Worm (Caenorhabditis elegans) whole organism, L4 larva: ENCODE data around the gene srz-83.

Experiments
- F10B5.3 ChIP-seq: sonication (generic microtip); optimal IDR thresholded peaks from 2 replicates; lab custom pipeline; 2016; ENCODE audit warnings: mild to moderate bottlenecking, missing genetic modification characterization, missing compliant biosample characterization
- F26F4.8 ChIP-seq: fragments of 200-800 bp; sonication (Bioruptor generic); conservative IDR thresholded peaks from 2 replicates; pipeline ENCODE4 v1.3.6; 2022; ENCODE audit warnings: missing genetic modification characterization, missing compliant biosample characterization
- R02D3.7 ChIP-seq: fragments of 150-350 bp; sonication (generic microtip); optimal IDR thresholded peaks from 3 replicates; lab custom pipeline; 2014; ENCODE audit warnings: missing biosample characterization, missing genetic modification characterization
- Y105C5A.15 ChIP-seq: fragments of 200-800 bp; sonication (Bioruptor generic); IDR thresholded peaks from 2 replicates; pipeline ENCODE4 v1.3.6; 2022; ENCODE audit warnings: missing genetic modification characterization, missing compliant biosample characterization
- Y5F2A.4 ChIP-seq: fragments of 200-800 bp; sonication (Bioruptor generic); optimal IDR thresholded peaks from 2 replicates; lab custom pipeline; 2018; ENCODE audit warnings: mild to moderate bottlenecking, missing genetic modification characterization, missing compliant biosample characterization
- ZK337.2 ChIP-seq: fragments of 200-800 bp; sonication (Bioruptor generic); IDR thresholded peaks from 2 replicates; pipeline ENCODE4 v1.3.6; 2022; ENCODE audit warnings: missing genetic modification reagents, missing genetic modification characterization, missing compliant biosample characterization
- ZK546.5 ChIP-seq, 2 experiments: sonication (generic microtip); optimal IDR thresholded peaks; 2 replicates each; lab custom pipeline; 2017; ENCODE audit warnings: missing biosample characterization in 2 of 2, missing genetic modification characterization in 2 of 2
- aly-2 ChIP-seq: sonication (generic microtip); optimal IDR thresholded peaks from 2 replicates; lab custom pipeline; 2018; ENCODE audit warnings: missing biosample characterization, missing genetic modification characterization
- ceh-28 ChIP-seq: fragments of 150-350 bp; optimal IDR thresholded peaks from 2 replicates; lab custom pipeline; 2014; ENCODE audit warnings: missing biosample characterization, missing genetic modification reagents, missing genetic modification characterization
- ceh-32 ChIP-seq: sonication (generic microtip); optimal IDR thresholded peaks from 2 replicates; lab custom pipeline; 2016; ENCODE audit warnings: mild to moderate bottlenecking, missing genetic modification characterization, missing compliant biosample characterization; ENCODE audit not compliant: poor library complexity
- cey-2 ChIP-seq: sonication (generic microtip); optimal IDR thresholded peaks from 3 replicates; lab custom pipeline; 2017; ENCODE audit warnings: missing genetic modification characterization, mild to moderate bottlenecking, missing compliant biosample characterization, antibody characterized with exemption, borderline replicate concordance; ENCODE audit not compliant: insufficient read depth
- ctbp-1 ChIP-seq: fragments of 200-800 bp; sonication (Bioruptor generic); IDR thresholded peaks from 2 replicates; pipeline ENCODE4 v1.3.6; 2022; ENCODE audit warnings: missing genetic modification reagents, missing genetic modification characterization, missing compliant biosample characterization
- daf-12 ChIP-seq: fragments of 150-350 bp; optimal IDR thresholded peaks from 2 replicates; lab custom pipeline; 2014; ENCODE audit warnings: missing biosample characterization, missing genetic modification reagents, missing genetic modification characterization
- daf-16 ChIP-seq, 3 experiments: sonication (generic microtip); optimal IDR thresholded peaks; 2 replicates each; lab custom pipeline; 2016 to 2017; ENCODE audit warnings: missing genetic modification characterization in 3 of 3, missing genetic modification reagents in 3 of 3, mild to moderate bottlenecking in 2 of 3, missing compliant biosample characterization in 2 of 3, missing biosample characterization in 1 of 3, moderate library complexity in 1 of 3
- daf-19 ChIP-seq: fragments of 200-800 bp; sonication (Bioruptor generic); conservative IDR thresholded peaks from 2 replicates; pipeline ENCODE4 v1.3.6; 2022; ENCODE audit warnings: missing genetic modification characterization, missing compliant biosample characterization
- egl-27 ChIP-seq: sonication (generic microtip); optimal IDR thresholded peaks from 3 replicates; lab custom pipeline; 2017; ENCODE audit warnings: missing biosample characterization, missing genetic modification reagents, missing genetic modification characterization
- egl-43 ChIP-seq: fragments of 200-800 bp; sonication (Bioruptor generic); IDR thresholded peaks from 2 replicates; pipeline ENCODE4 v1.3.6; 2022; ENCODE audit warnings: missing genetic modification reagents, missing genetic modification characterization, missing compliant biosample characterization
- fkh-10 ChIP-seq: fragments of 150-350 bp; optimal IDR thresholded peaks from 2 replicates; lab custom pipeline; 2014; ENCODE audit warnings: missing biosample characterization, missing genetic modification reagents, missing genetic modification characterization
- gei-8 ChIP-seq: fragments of 200-800 bp; sonication (Bioruptor generic); optimal IDR thresholded peaks from 2 replicates; lab custom pipeline; 2018; ENCODE audit warnings: mild to moderate bottlenecking, missing genetic modification characterization, missing compliant biosample characterization
- hmg-1.1 ChIP-seq: fragments of 200-800 bp; sonication (Bioruptor generic); IDR thresholded peaks from 2 replicates; pipeline ENCODE4 v1.3.6; 2022; ENCODE audit warnings: missing genetic modification reagents, missing genetic modification characterization, missing compliant biosample characterization
- jun-1 ChIP-seq: fragments of 150-350 bp; optimal IDR thresholded peaks from 2 replicates; lab custom pipeline; 2014; ENCODE audit warnings: missing biosample characterization, missing genetic modification reagents, missing genetic modification characterization
- lim-7 ChIP-seq: fragments of 200-800 bp; sonication (Bioruptor generic); IDR thresholded peaks from 2 replicates; pipeline ENCODE4 v1.3.6; 2022; ENCODE audit warnings: missing genetic modification characterization, missing compliant biosample characterization
- lin-1 ChIP-seq: fragments of 200-800 bp; sonication (Bioruptor generic); IDR thresholded peaks from 2 replicates; pipeline ENCODE4 v1.3.6; 2022; ENCODE audit warnings: missing genetic modification reagents, missing genetic modification characterization, missing compliant biosample characterization
- lin-13 ChIP-seq: fragments of 150-350 bp; optimal IDR thresholded peaks from 2 replicates; lab custom pipeline; 2014; ENCODE audit warnings: missing biosample characterization, missing genetic modification reagents, missing genetic modification characterization
- lin-15B ChIP-seq: fragments of 150-350 bp; sonication (generic microtip); optimal IDR thresholded peaks from 3 replicates; lab custom pipeline; 2014; ENCODE audit warnings: missing biosample characterization, missing genetic modification characterization
- lin-29 ChIP-seq: fragments of 200-800 bp; sonication (Bioruptor generic); IDR thresholded peaks from 2 replicates; pipeline ENCODE4 v1.3.6; 2022; ENCODE audit warnings: missing genetic modification reagents, missing genetic modification characterization, missing compliant biosample characterization
- lin-38 ChIP-seq: fragments of 200-800 bp; sonication (Bioruptor generic); IDR thresholded peaks from 2 replicates; pipeline ENCODE4 v1.3.6; 2022; ENCODE audit warnings: missing genetic modification reagents, missing genetic modification characterization, missing compliant biosample characterization
- lir-3 ChIP-seq: sonication (generic microtip); optimal IDR thresholded peaks from 2 replicates; lab custom pipeline; 2016; ENCODE audit warnings: mild to moderate bottlenecking, missing genetic modification characterization, missing compliant biosample characterization
- lsy-2 ChIP-seq, 2 experiments: fragments of 150-350 bp in 1 of 2; sonication (generic microtip) in 1 of 2; optimal IDR thresholded peaks; 2 replicates each; lab custom pipeline; 2014 to 2017; ENCODE audit warnings: missing biosample characterization in 2 of 2, missing genetic modification characterization in 2 of 2
- madf-9 ChIP-seq: fragments of 200-800 bp; sonication (Bioruptor generic); conservative IDR thresholded peaks from 2 replicates; pipeline ENCODE4 v1.3.6; 2022; ENCODE audit warnings: missing genetic modification reagents, missing genetic modification characterization, missing compliant biosample characterization
- mes-2 ChIP-seq: sonication (generic microtip); optimal IDR thresholded peaks from 2 replicates; lab custom pipeline; 2016; ENCODE audit warnings: missing genotype, mild to moderate bottlenecking, missing genetic modification characterization, missing compliant biosample characterization; ENCODE audit not compliant: poor library complexity, severe bottlenecking
- mxl-2 ChIP-seq: fragments of 200-800 bp; sonication (Bioruptor generic); conservative IDR thresholded peaks from 2 replicates; pipeline ENCODE4 v1.3.6; 2022; ENCODE audit warnings: missing genetic modification reagents, missing genetic modification characterization, missing compliant biosample characterization
- nhr-10 ChIP-seq: fragments of 150-350 bp; optimal IDR thresholded peaks from 2 replicates; lab custom pipeline; 2014; ENCODE audit warnings: missing biosample characterization, missing genetic modification characterization
- nhr-102 ChIP-seq: sonication (generic microtip); optimal IDR thresholded peaks from 2 replicates; lab custom pipeline; 2016; ENCODE audit warnings: mild to moderate bottlenecking, missing genetic modification characterization, moderate library complexity, missing compliant biosample characterization
- nhr-111 ChIP-seq: fragments of 200-800 bp; sonication (Bioruptor generic); optimal IDR thresholded peaks from 2 replicates; lab custom pipeline; 2018; ENCODE audit warnings: mild to moderate bottlenecking, missing genetic modification characterization, missing compliant biosample characterization
- nhr-42 ChIP-seq: fragments of 200-800 bp; sonication (Bioruptor generic); IDR thresholded peaks from 2 replicates; pipeline ENCODE4 v1.3.6; 2022; ENCODE audit warnings: missing genetic modification characterization, missing compliant biosample characterization
- nhr-6 ChIP-seq: fragments of 150-350 bp; optimal IDR thresholded peaks from 2 replicates; lab custom pipeline; 2014; ENCODE audit warnings: missing biosample characterization, missing genetic modification characterization
- pqm-1 ChIP-seq: sonication (generic microtip); optimal IDR thresholded peaks from 2 replicates; lab custom pipeline; 2017; ENCODE audit warnings: missing biosample characterization, missing genetic modification characterization
- set-16 ChIP-seq: fragments of 200-800 bp; sonication (Bioruptor generic); IDR thresholded peaks from 2 replicates; pipeline ENCODE4 v1.3.6; 2022; ENCODE audit warnings: missing genetic modification reagents, missing genetic modification characterization, missing compliant biosample characterization
- snpc-1.2 ChIP-seq: fragments of 200-800 bp; sonication (Bioruptor generic); IDR thresholded peaks from 2 replicates; pipeline ENCODE4 v1.3.6; 2022; ENCODE audit warnings: missing genetic modification reagents, missing genetic modification characterization, missing compliant biosample characterization
- tag-97 ChIP-seq: fragments of 200-800 bp; sonication (Bioruptor generic); IDR thresholded peaks from 2 replicates; pipeline ENCODE4 v1.3.6; 2022; ENCODE audit warnings: missing genetic modification characterization, missing compliant biosample characterization
- zag-1 ChIP-seq: fragments of 150-350 bp; optimal IDR thresholded peaks from 2 replicates; lab custom pipeline; 2014; ENCODE audit warnings: missing biosample characterization, missing genetic modification characterization
- zip-2 ChIP-seq: fragments of 150-350 bp; optimal IDR thresholded peaks from 2 replicates; lab custom pipeline; 2014; ENCODE audit warnings: missing biosample characterization, missing genetic modification characterization
- ztf-11 ChIP-seq: fragments of 150-350 bp; optimal IDR thresholded peaks from 2 replicates; lab custom pipeline; 2014; ENCODE audit warnings: missing biosample characterization, missing genetic modification characterization

Gene srz-83

ce11 chrIV:3520957-3521356, 16.7 kb downstream of the srz-83 start (continued):
- TF ChIP-seq lin-29 (no peak), lim-7 (no peak), daf-19 (GFP tag; lab: Robert Waterston, UW) (no peak), nhr-6 (tag; lab: Kevin White, UChicago) (no peak), ctbp-1 (GFP tag; lab: Robert Waterston, UW) (peak; percentile 40; the same call in 1 of the 2 replicates), lsy-2 (tag; optimal IDR thresholded peaks at IDR 0.05; lab: Kevin White, UChicago) (peak in 1 of 2 experiments; percentile 8), set-16 (peak; percentile 16; the same call in 1 of the 2 replicates), aly-2 (tag; lab: Kevin White, UChicago) (no peak), ZK546.5 (tag; optimal IDR thresholded peaks at IDR 0.05; lab: Kevin White, UChicago) (no peak), jun-1 (tag; lab: Kevin White, UChicago) (no peak), egl-27 (no peak), cey-2 (tag; lab: Kevin White, UChicago) (no peak), nhr-102 (no peak)

ce11 chrIV:3521710-3522109, 17.5 kb downstream of the srz-83 start:
- TF ChIP-seq tag-97, result no peak
- peak; percentile 12; the same call in 1 of the 2 replicates for TF ChIP-seq set-16

ce11 chrIV:3523419-3523818, 19.2 kb downstream of the srz-83 start:
- TF ChIP-seq ztf-11 (tag; lab: Kevin White, UChicago) (no peak), daf-16 (GFP tag; optimal IDR thresholded peaks at IDR 0.05; lab: Kevin White, UChicago) (no peak), daf-16 (tag; optimal IDR thresholded peaks at IDR 0.05; lab: Kevin White, UChicago) (no peak), nhr-102 (no peak), snpc-1.2 (GFP tag; lab: Robert Waterston, UW) (no peak), daf-19 (GFP tag; lab: Robert Waterston, UW) (no peak), set-16 (peak; percentile 88), daf-12 (tag; lab: Kevin White, UChicago) (no peak), nhr-10 (tag; lab: Kevin White, UChicago) (no peak)

ce11 chrIV:3524584-3525020, 20.4 kb downstream of the srz-83 start:
- peak; percentile 32 for TF ChIP-seq zip-2 (tag; lab: Kevin White, UChicago)
- no peak for TF ChIP-seq F10B5.3 (tag; lab: Kevin White, UChicago)
- TF ChIP-seq lin-15B, result no peak
- TF ChIP-seq mes-2 (tag; lab: Kevin White, UChicago), result peak; percentile 74
- no peak for TF ChIP-seq pqm-1 (tag; lab: Kevin White, UChicago)
- no peak for TF ChIP-seq lin-29
- TF ChIP-seq nhr-111 (GFP tag; lab: Kevin White, UChicago), result peak; percentile 75
- TF ChIP-seq jun-1 (tag; lab: Kevin White, UChicago), result no peak
- TF ChIP-seq lin-38, result peak; percentile 81
- TF ChIP-seq egl-43 (GFP tag; lab: Robert Waterston, UW), result peak; percentile 86
- no peak for TF ChIP-seq ceh-32 (tag; lab: Kevin White, UChicago)
- peak; percentile 72; the same call in 1 of the 2 replicates for TF ChIP-seq F26F4.8 (GFP tag; lab: Robert Waterston, UW)
- TF ChIP-seq ZK546.5 (tag; optimal IDR thresholded peaks at IDR 0.05; lab: Kevin White, UChicago), result no peak
- TF ChIP-seq lir-3, result peak; percentile 7
- peak; percentile 78 for TF ChIP-seq mxl-2 (GFP tag; lab: Robert Waterston, UW)
- peak; percentile 29 for TF ChIP-seq lin-13 (GFP tag; lab: Kevin White, UChicago)
- no peak for TF ChIP-seq nhr-42 (GFP tag; lab: Robert Waterston, UW)
- TF ChIP-seq zag-1 (tag; lab: Kevin White, UChicago), result no peak
- TF ChIP-seq hmg-1.1 (GFP tag; lab: Robert Waterston, UW), result peak; percentile 82
- TF ChIP-seq Y5F2A.4, result peak; percentile 36
- no peak for TF ChIP-seq egl-27
- peak; percentile 82; the same call in 1 of the 2 replicates for TF ChIP-seq Y105C5A.15 (GFP tag; lab: Robert Waterston, UW)
- TF ChIP-seq R02D3.7 (tag; lab: Kevin White, UChicago), result no peak
- TF ChIP-seq nhr-6 (tag; lab: Kevin White, UChicago), result peak; percentile 42
- TF ChIP-seq madf-9 (GFP tag; lab: Robert Waterston, UW), result peak; percentile 79
- peak; percentile 67 for TF ChIP-seq set-16
- peak; percentile 67; the same call in 1 of the 2 replicates for TF ChIP-seq ZK337.2
- TF ChIP-seq nhr-10 (tag; lab: Kevin White, UChicago), result no peak
- TF ChIP-seq fkh-10 (GFP tag; lab: Kevin White, UChicago), result no peak
- no peak for TF ChIP-seq ceh-28 (tag; lab: Kevin White, UChicago)
- peak; percentile 73; the same call in 1 of the 2 replicates for TF ChIP-seq lin-1 (GFP tag; lab: Robert Waterston, UW)
- peak; percentile 32 for TF ChIP-seq nhr-102
- peak; percentile 0 for TF ChIP-seq gei-8
